Worm (Caenorhabditis elegans): Measurements from ENCODE around the gene dop-3.

The dop-3 gene

DNA sequence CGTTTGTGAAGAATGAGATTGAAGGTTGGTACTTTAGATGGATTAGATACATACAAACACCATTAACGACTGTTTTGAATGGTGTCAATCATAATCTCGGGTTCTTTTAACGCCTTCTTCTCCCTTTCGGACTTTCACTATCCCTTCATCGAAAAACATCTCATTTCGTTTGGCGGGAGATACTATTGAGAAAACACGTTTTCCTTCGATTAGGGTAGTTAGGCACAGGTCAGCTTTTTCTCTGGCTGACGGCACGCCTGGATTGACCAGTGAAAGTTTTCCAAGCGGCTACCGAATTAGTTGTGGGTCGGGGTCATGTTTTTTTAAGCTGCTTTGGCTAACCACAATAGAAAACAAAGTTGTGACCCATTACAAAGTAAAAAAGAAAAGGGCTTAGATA lies 49.6 kb downstream of the dop-3 start:
- no peak for TF ChIP-seq die-1 (tag; optimal IDR thresholded peaks at IDR 0.05)
- TF ChIP-seq lsy-27 (tag; optimal IDR thresholded peaks at IDR 0.05; ENCODE audit: borderline replicate concordance, insufficient read depth), result no peak
- no peak for TF ChIP-seq Y67H2A.10 (GFP tag; conservative IDR thresholded peaks at IDR 0.05)
- TF ChIP-seq madf-6 (GFP tag; IDR thresholded peaks at IDR 0.05), result no peak
- 0 out of 2 replicates have a peak, but pooled peaks have one; percentile 70 for TF ChIP-seq madf-3 (GFP tag; IDR thresholded peaks at IDR 0.05)
- TF ChIP-seq F23B12.7 (tag; optimal IDR thresholded peaks at IDR 0.05; ENCODE audit: insufficient read depth), result no peak

DNA sequence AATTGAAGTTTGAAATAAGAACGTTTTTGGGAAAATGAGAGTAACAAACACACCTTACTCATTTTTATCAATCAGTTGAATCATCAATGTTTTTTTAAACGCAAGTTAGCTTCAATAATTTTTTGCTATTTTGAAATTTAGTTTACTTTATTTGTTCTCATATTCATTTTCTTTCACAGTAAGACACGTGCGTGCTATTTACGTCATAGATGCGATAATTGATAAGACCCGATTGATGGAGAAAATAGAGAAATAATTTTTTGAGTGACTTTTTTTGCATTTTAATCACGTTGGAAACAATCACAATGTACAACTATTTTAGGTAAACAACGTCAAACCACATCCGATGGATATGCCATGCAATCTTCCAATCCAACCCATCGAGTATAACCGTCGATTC lies 50.1 kb downstream of the dop-3 start:
- TF ChIP-seq rcor-1 (GFP tag; IDR thresholded peaks at IDR 0.05) (no peak), cebp-1 (GFP tag; IDR thresholded peaks at IDR 0.05) (no peak), cebp-1 (tag; optimal IDR thresholded peaks at IDR 0.05) (no peak), F39B2.1 (GFP tag; IDR thresholded peaks at IDR 0.05) (no peak), nhr-179 (tag; optimal IDR thresholded peaks at IDR 0.05) (no peak), K12H6.12 (tag; optimal IDR thresholded peaks at IDR 0.05) (no peak), lin-35 (GFP tag; optimal IDR thresholded peaks at IDR 0.05) (no peak), ceh-40 (GFP tag; IDR thresholded peaks at IDR 0.05) (no peak), xnd-1 (tag; optimal IDR thresholded peaks at IDR 0.05) (no peak), chd-7 (tag; optimal IDR thresholded peaks at IDR 0.05) (no peak), aptf-3 (GFP tag; IDR thresholded peaks at IDR 0.05) (no peak), K11D2.4 (GFP tag; IDR thresholded peaks at IDR 0.05) (no peak)

ce11 chrX:6518537-6518936 lies 51.0 kb downstream of the dop-3 start, which contains the start of gene ets-4:
Gene ets-4 (plus strand): TSS chrX:6518883.
- peak; percentile 97 for TF ChIP-seq ets-4 (GFP tag; optimal IDR thresholded peaks at IDR 0.05)
- peak; percentile 79 to 80 for TF ChIP-seq let-607 (tag; optimal IDR thresholded peaks at IDR 0.05)
- TF ChIP-seq atf-7 (tag; optimal IDR thresholded peaks at IDR 0.05), result no peak
- TF ChIP-seq nhr-90 (tag; optimal IDR thresholded peaks at IDR 0.05), result peak; percentile 22
- TF ChIP-seq C06A6.2 (GFP tag; conservative IDR thresholded peaks at IDR 0.05), result no peak
- TF ChIP-seq tlf-1 (GFP tag; optimal IDR thresholded peaks at IDR 0.05), result peak; percentile 47
- no peak for TF ChIP-seq B0019.2 (GFP tag; conservative IDR thresholded peaks at IDR 0.05)
- 0 out of 2 replicates have a peak, but pooled peaks have one; percentile 32 for TF ChIP-seq B0336.3 (GFP tag; IDR thresholded peaks at IDR 0.05)
- no peak for TF ChIP-seq snpc-4 (GFP tag; optimal IDR thresholded peaks at IDR 0.05)
- peak in 1 of 4 experiments; percentile 13 for TF ChIP-seq snpc-4 (tag; optimal IDR thresholded peaks at IDR 0.05)
- peak; percentile 18; the same call in 1 of the 2 replicates for TF ChIP-seq cebp-1 (GFP tag; IDR thresholded peaks at IDR 0.05)
- peak; percentile 62 for TF ChIP-seq cebp-1 (tag; optimal IDR thresholded peaks at IDR 0.05)
- peak; percentile 70 for TF ChIP-seq unc-62 (GFP tag; optimal IDR thresholded peaks at IDR 0.05)
- peak; percentile 41 for TF ChIP-seq ztf-22 (GFP tag; optimal IDR thresholded peaks at IDR 0.05)
- peak; percentile 5 for TF ChIP-seq tbp1 (GFP tag; optimal IDR thresholded peaks at IDR 0.05)
- TF ChIP-seq nhr-80 (tag; optimal IDR thresholded peaks at IDR 0.05), result peak; percentile 96
- 0 out of 2 replicates have a peak, but pooled peaks have one; percentile 18 for TF ChIP-seq F37B4.10 (GFP tag; IDR thresholded peaks at IDR 0.05)
- TF ChIP-seq egl-44 (GFP tag; IDR thresholded peaks at IDR 0.05), result 0 out of 2 replicates have a peak, but pooled peaks have one; percentile 34
